Worm (Caenorhabditis elegans) whole organism, young adult: ENCODE results near the gene feh-1.

Source experiments
- B0019.2 ChIP-seq: fragments of 200-800 bp; sonication (Bioruptor generic); conservative IDR thresholded peaks from 2 replicates; pipeline ENCODE4 v1.3.6; 2022; ENCODE audit warnings: missing genetic modification reagents, missing genetic modification characterization, missing compliant biosample characterization
- B0336.3 ChIP-seq: fragments of 200-800 bp; sonication (Bioruptor generic); IDR thresholded peaks from 2 replicates; pipeline ENCODE4 v1.3.6; 2022; ENCODE audit warnings: missing genetic modification characterization, missing compliant biosample characterization
- C17E4.6 ChIP-seq: fragments of 200-800 bp; sonication (Bioruptor generic); IDR thresholded peaks from 2 replicates; pipeline ENCODE4 v1.3.6; 2022; ENCODE audit warnings: missing genetic modification reagents, missing genetic modification characterization, missing compliant biosample characterization
- D2030.7 ChIP-seq: fragments of 200-800 bp; sonication (Bioruptor generic); IDR thresholded peaks from 2 replicates; pipeline ENCODE4 v1.3.6; 2022; ENCODE audit warnings: missing genetic modification reagents, missing genetic modification characterization, missing compliant biosample characterization
- F33H1.4 ChIP-seq: fragments of 200-800 bp; sonication (Bioruptor generic); IDR thresholded peaks from 2 replicates; pipeline ENCODE4 v1.3.6; 2022; ENCODE audit warnings: missing genetic modification reagents, missing genetic modification characterization, missing compliant biosample characterization
- K11D2.4 ChIP-seq: fragments of 200-800 bp; sonication (Bioruptor generic); IDR thresholded peaks from 2 replicates; pipeline ENCODE4 v1.3.6; 2022; ENCODE audit warnings: missing genetic modification reagents, missing genetic modification characterization, missing compliant biosample characterization
- T07F8.4 ChIP-seq: sonication (generic microtip); optimal IDR thresholded peaks from 2 replicates; lab custom pipeline; 2016; ENCODE audit warnings: mild to moderate bottlenecking, missing genetic modification characterization, moderate library complexity, missing compliant biosample characterization
- Y53F4B.3 ChIP-seq: fragments of 200-800 bp; sonication (Bioruptor generic); IDR thresholded peaks from 2 replicates; pipeline ENCODE4 v1.3.6; 2022; ENCODE audit warnings: missing genetic modification reagents, missing genetic modification characterization, missing compliant biosample characterization
- Y53G8AR.9 ChIP-seq: fragments of 200-800 bp; sonication (Bioruptor generic); conservative IDR thresholded peaks from 2 replicates; pipeline ENCODE4 v1.3.6; 2022; ENCODE audit warnings: missing genetic modification reagents, missing genetic modification characterization, missing compliant biosample characterization
- Y67H2A.10 ChIP-seq: fragments of 200-800 bp; sonication (Bioruptor generic); conservative IDR thresholded peaks from 2 replicates; pipeline ENCODE4 v1.3.6; 2022; ENCODE audit warnings: missing genetic modification reagents, missing genetic modification characterization, missing compliant biosample characterization
- ama-1 ChIP-seq, 3 experiments: fragments of 150-350 bp in 1 of 3; sonication (generic microtip) in 2 of 3; optimal IDR thresholded peaks; 2 replicates each; lab custom pipeline; 2014 to 2018; ENCODE audit warnings: missing biosample characterization in 2 of 3, missing genetic modification characterization in 2 of 3, missing genetic modification reagents in 2 of 3
- athp-1 ChIP-seq: sonication (generic microtip); optimal IDR thresholded peaks from 2 replicates; lab custom pipeline; 2017; ENCODE audit warnings: mild to moderate bottlenecking, missing genetic modification characterization, missing compliant biosample characterization
- attf-3 ChIP-seq: fragments of 200-800 bp; sonication (Bioruptor generic); conservative IDR thresholded peaks from 2 replicates; pipeline ENCODE4 v1.3.6; 2022; ENCODE audit warnings: missing genetic modification reagents, missing genetic modification characterization, missing compliant biosample characterization
- attf-5 ChIP-seq: fragments of 200-800 bp; sonication (Bioruptor generic); optimal IDR thresholded peaks from 2 replicates; lab custom pipeline; 2018; ENCODE audit warnings: mild to moderate bottlenecking, missing genetic modification characterization, missing compliant biosample characterization
- cebp-1 ChIP-seq, 2 experiments: fragments of 200-800 bp in 1 of 2; sonication (Bioruptor generic) in 1 of 2; sonication (generic microtip) in 1 of 2; IDR thresholded peaks in 1 of 2; optimal IDR thresholded peaks in 1 of 2; 2 replicates each; pipeline versions ENCODE4 v1.3.6 to Lab custom; 2017 to 2022; ENCODE audit warnings: missing compliant biosample characterization in 2 of 2, missing genetic modification characterization in 2 of 2, mild to moderate bottlenecking in 1 of 2, missing genetic modification reagents in 1 of 2, moderate library complexity in 1 of 2
- dox-1 ChIP-seq: fragments of 200-800 bp; sonication (Bioruptor generic); IDR thresholded peaks from 2 replicates; pipeline ENCODE4 v1.3.6; 2022; ENCODE audit warnings: missing genetic modification reagents, missing genetic modification characterization, missing compliant biosample characterization
- egl-44 ChIP-seq: fragments of 200-800 bp; sonication (Bioruptor generic); IDR thresholded peaks from 2 replicates; pipeline ENCODE4 v1.3.6; 2022; ENCODE audit warnings: missing genetic modification reagents, missing genetic modification characterization, missing compliant biosample characterization
- fkh-3 ChIP-seq: sonication (generic microtip); optimal IDR thresholded peaks from 2 replicates; lab custom pipeline; 2016; ENCODE audit warnings: mild to moderate bottlenecking, missing genetic modification characterization, missing compliant biosample characterization
- gei-17 ChIP-seq: fragments of 200-800 bp; sonication (Bioruptor generic); optimal IDR thresholded peaks from 2 replicates; lab custom pipeline; 2018; ENCODE audit warnings: mild to moderate bottlenecking, missing genetic modification characterization, missing compliant biosample characterization
- hlh-26 ChIP-seq: fragments of 200-800 bp; sonication (Bioruptor generic); conservative IDR thresholded peaks from 2 replicates; pipeline ENCODE4 v1.3.6; 2022; ENCODE audit warnings: missing genetic modification reagents, missing genetic modification characterization, missing compliant biosample characterization
- hmg-1.2 ChIP-seq: fragments of 200-800 bp; sonication (Bioruptor generic); IDR thresholded peaks from 2 replicates; pipeline ENCODE4 v1.3.6; 2022; ENCODE audit warnings: missing genetic modification reagents, missing genetic modification characterization, missing compliant biosample characterization
- hsf-1 ChIP-seq: fragments of 200-800 bp; sonication (Bioruptor generic); IDR thresholded peaks from 2 replicates; pipeline ENCODE4 v1.3.6; 2022; ENCODE audit warnings: missing genetic modification reagents, missing genetic modification characterization, missing compliant biosample characterization
- let-607 ChIP-seq, 2 experiments: fragments of 200-800 bp in 1 of 2; sonication (Bioruptor generic) in 1 of 2; sonication (generic microtip) in 1 of 2; optimal IDR thresholded peaks; 2 replicates each; lab custom pipeline; 2016 to 2018; ENCODE audit warnings: mild to moderate bottlenecking in 2 of 2, missing compliant biosample characterization in 2 of 2, missing genetic modification characterization in 2 of 2, moderate library complexity in 2 of 2, missing genotype in 1 of 2
- madf-10 ChIP-seq: sonication (generic microtip); optimal IDR thresholded peaks from 2 replicates; lab custom pipeline; 2016; ENCODE audit warnings: mild to moderate bottlenecking, missing genetic modification characterization, missing compliant biosample characterization
- madf-3 ChIP-seq: fragments of 200-800 bp; sonication (Bioruptor generic); IDR thresholded peaks from 2 replicates; pipeline ENCODE4 v1.3.6; 2022; ENCODE audit warnings: missing genetic modification reagents, missing genetic modification characterization, missing compliant biosample characterization
- madf-6 ChIP-seq: fragments of 200-800 bp; sonication (Bioruptor generic); IDR thresholded peaks from 2 replicates; pipeline ENCODE4 v1.3.6; 2022; ENCODE audit warnings: missing genetic modification reagents, missing genetic modification characterization, missing compliant biosample characterization
- madf-8 ChIP-seq: fragments of 200-800 bp; sonication (Bioruptor generic); conservative IDR thresholded peaks from 2 replicates; pipeline ENCODE4 v1.3.6; 2022; ENCODE audit warnings: missing genetic modification reagents, missing genetic modification characterization, missing compliant biosample characterization
- mcd-1 ChIP-seq: fragments of 200-800 bp; sonication (Bioruptor generic); IDR thresholded peaks from 2 replicates; pipeline ENCODE4 v1.3.6; 2022; ENCODE audit warnings: missing genetic modification reagents, missing genetic modification characterization, missing compliant biosample characterization
- nfya-1 ChIP-seq: sonication (generic microtip); optimal IDR thresholded peaks from 2 replicates; lab custom pipeline; 2017; ENCODE audit warnings: antibody characterized with exemption, missing compliant biosample characterization, missing genetic modification characterization, borderline replicate concordance; ENCODE audit not compliant: insufficient read depth
- nhr-80 ChIP-seq: sonication (generic microtip); optimal IDR thresholded peaks from 2 replicates; lab custom pipeline; 2016; ENCODE audit warnings: missing genetic modification characterization, missing compliant biosample characterization
- pbrm-1 ChIP-seq: fragments of 200-800 bp; sonication (Bioruptor generic); IDR thresholded peaks from 2 replicates; pipeline ENCODE4 v1.3.6; 2022; ENCODE audit warnings: missing genetic modification reagents, missing genetic modification characterization, missing compliant biosample characterization
- rec-8 ChIP-seq, 2 experiments: sonication (generic microtip); optimal IDR thresholded peaks; 2 replicates each; lab custom pipeline; 2016; ENCODE audit warnings: mild to moderate bottlenecking in 2 of 2, missing genetic modification characterization in 2 of 2, missing genetic modification reagents in 2 of 2, missing genotype in 2 of 2, missing biosample characterization in 1 of 2, missing compliant biosample characterization in 1 of 2, moderate library complexity in 1 of 2
- repo-1 ChIP-seq: sonication (generic microtip); optimal IDR thresholded peaks from 2 replicates; lab custom pipeline; 2017; ENCODE audit warnings: mild to moderate bottlenecking, missing genetic modification characterization, missing compliant biosample characterization
- snpc-3.4 ChIP-seq: sonication (generic microtip); optimal IDR thresholded peaks from 2 replicates; lab custom pipeline; 2017; ENCODE audit warnings: missing genetic modification characterization, mild to moderate bottlenecking, missing compliant biosample characterization, antibody characterized with exemption, moderate library complexity, missing genotype, missing genetic modification reagents
- tlf-1 ChIP-seq: fragments of 200-800 bp; sonication (Bioruptor generic); optimal IDR thresholded peaks from 2 replicates; lab custom pipeline; 2018; ENCODE audit warnings: mild to moderate bottlenecking, missing genetic modification characterization, missing compliant biosample characterization
- xnd-1 ChIP-seq: sonication (generic microtip); optimal IDR thresholded peaks from 2 replicates; lab custom pipeline; 2016; ENCODE audit warnings: missing genotype, missing genetic modification reagents, missing genetic modification characterization, missing compliant biosample characterization
- ztf-18 ChIP-seq: sonication (generic microtip); optimal IDR thresholded peaks from 2 replicates; lab custom pipeline; 2016; ENCODE audit warnings: missing genotype, mild to moderate bottlenecking, missing genetic modification characterization, missing compliant biosample characterization
- ztf-25 ChIP-seq: fragments of 200-800 bp; sonication (Bioruptor generic); IDR thresholded peaks from 2 replicates; pipeline ENCODE4 v1.3.6; 2022; ENCODE audit warnings: missing genetic modification reagents, missing genetic modification characterization, missing compliant biosample characterization
- ztf-26 ChIP-seq: sonication (generic microtip); optimal IDR thresholded peaks from 2 replicates; lab custom pipeline; 2017; ENCODE audit warnings: missing genetic modification characterization, missing compliant biosample characterization
- ztf-28 ChIP-seq: fragments of 200-800 bp; sonication (Bioruptor generic); IDR thresholded peaks from 2 replicates; pipeline ENCODE4 v1.3.6; 2022; ENCODE audit warnings: missing genetic modification reagents, missing genetic modification characterization, missing compliant biosample characterization

The feh-1 gene

ce11 chrIII:2578993-2579392 lies 29.3 kb downstream of the feh-1 start, which contains the start of gene Y71H2B.8:
Gene Y71H2B.8 (plus strand): TSS chrIII:2579293.
- no peak for TF ChIP-seq ztf-25 (GFP tag; lab: Robert Waterston, UW)
- TF ChIP-seq, all 124 proteins: peak for 0

DNA sequence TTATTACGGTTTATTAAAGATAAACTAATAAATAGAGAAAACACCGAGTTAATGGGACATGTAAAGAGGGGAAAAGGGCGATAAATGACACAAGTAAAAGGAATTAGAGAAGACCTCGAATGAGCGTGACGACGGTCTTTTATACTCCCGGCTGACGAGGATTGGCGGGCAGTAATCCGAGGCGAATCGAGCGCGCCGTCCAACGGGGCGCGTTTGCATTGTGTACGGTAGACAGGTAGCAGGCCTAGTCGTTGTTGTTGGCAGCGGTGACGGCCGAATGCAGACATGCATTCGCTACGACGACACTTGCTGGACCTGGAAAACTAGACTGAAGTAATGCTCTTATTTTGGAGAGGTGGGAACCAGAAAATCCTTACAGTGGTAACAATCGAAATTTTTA lies 33.6 kb downstream of the feh-1 start:
- TF ChIP-seq hsf-1 (GFP tag; lab: Robert Waterston, UW), result 0 out of 2 replicates have a peak, but pooled peaks have one; percentile 17
- peak; percentile 71 for TF ChIP-seq madf-8
- TF ChIP-seq ztf-28 (GFP tag; lab: Robert Waterston, UW), result 0 out of 2 replicates have a peak, but pooled peaks have one; percentile 59
- peak; percentile 85 for TF ChIP-seq madf-6 (GFP tag; lab: Robert Waterston, UW)
- peak; percentile 57; the same call in 1 of the 2 replicates for TF ChIP-seq dox-1 (GFP tag; lab: Robert Waterston, UW)
- TF ChIP-seq D2030.7 (GFP tag; lab: Robert Waterston, UW), result peak; percentile 22; the same call in 1 of the 2 replicates
- TF ChIP-seq mcd-1 (GFP tag; lab: Robert Waterston, UW), result peak; percentile 58
- TF ChIP-seq F33H1.4 (GFP tag; lab: Robert Waterston, UW), result 0 out of 2 replicates have a peak, but pooled peaks have one; percentile 32
- 0 out of 2 replicates have a peak, but pooled peaks have one; percentile 6 for TF ChIP-seq hmg-1.2 (GFP tag; lab: Robert Waterston, UW)
- 0 out of 2 replicates have a peak, but pooled peaks have one; percentile 18 for TF ChIP-seq K11D2.4 (GFP tag; lab: Robert Waterston, UW)

- TF ChIP-seq nhr-80 (peak; percentile 64), nfya-1 (tag; lab: Kevin White, UChicago) (no peak)
Observed at ce11 chrIII:2586193-2586592, 36.5 kb downstream of the feh-1 start, which contains the start of gene gpa-17. Gene gpa-17 (plus strand): TSS chrIII:2586555.

ce11 chrIII:2596984-2597454 lies 47.3 kb downstream of the feh-1 start, which contains the start of gene apb-1:
Gene apb-1 (minus strand): TSS chrIII:2597034.
- TF ChIP-seq attf-3 (GFP tag; lab: Robert Waterston, UW) (no peak; the same call in 1 of the 2 replicates), ama-1 (optimal IDR thresholded peaks at IDR 0.05; lab: Kevin White, UChicago) (peak; percentile 20), ama-1 (GFP tag; optimal IDR thresholded peaks at IDR 0.05; lab: Kevin White, UChicago) (peak in 1 of 2 experiments; percentile 58), pbrm-1 (GFP tag; lab: Robert Waterston, UW) (peak; percentile 82), B0019.2 (no peak), tlf-1 (peak; percentile 79), cebp-1 (GFP tag; IDR thresholded peaks at IDR 0.05; lab: Robert Waterston, UW) (no peak), cebp-1 (tag; optimal IDR thresholded peaks at IDR 0.05; lab: Kevin White, UChicago) (peak; percentile 91), snpc-3.4 (tag; lab: Kevin White, UChicago) (peak; percentile 86), F33H1.4 (GFP tag; lab: Robert Waterston, UW) (peak; percentile 87), Y53G8AR.9 (GFP tag; lab: Robert Waterston, UW) (peak; percentile 94), T07F8.4 (tag; lab: Kevin White, UChicago) (no peak), Y53F4B.3 (GFP tag; lab: Robert Waterston, UW) (no peak), C17E4.6 (peak; percentile 17; the same call in 1 of the 2 replicates), hlh-26 (GFP tag; lab: Robert Waterston, UW) (no peak), fkh-3 (tag; lab: Kevin White, UChicago) (no peak), ztf-18 (tag; lab: Kevin White, UChicago) (peak; percentile 98), gei-17 (GFP tag; lab: Kevin White, UChicago) (peak; percentile 78), xnd-1 (peak; percentile 77), repo-1 (tag; lab: Kevin White, UChicago) (peak; percentile 79), let-607 (tag; optimal IDR thresholded peaks at IDR 0.05; lab: Kevin White, UChicago) (peak in 1 of 2 experiments; percentile 73), madf-10 (tag; lab: Kevin White, UChicago) (peak; percentile 62), rec-8 (tag; optimal IDR thresholded peaks at IDR 0.05; lab: Kevin White, UChicago) (no peak), attf-5 (GFP tag; lab: Kevin White, UChicago) (peak; percentile 91), Y67H2A.10 (GFP tag; lab: Robert Waterston, UW) (0 out of 2 replicates have a peak, but pooled peaks have one; percentile 6), B0336.3 (peak; percentile 93), madf-3 (no peak), hmg-1.2 (GFP tag; lab: Robert Waterston, UW) (peak; percentile 61), egl-44 (peak; percentile 47; the same call in 1 of the 2 replicates), ztf-26 (peak; percentile 84), athp-1 (peak; percentile 83)
